Worm (Caenorhabditis elegans): ENCODE results near the gene hsp-43.

- TF ChIP-seq him-1 (tag; optimal IDR thresholded peaks at IDR 0.05), result no peak
- TF ChIP-seq dao-5 (tag; optimal IDR thresholded peaks at IDR 0.05), result no peak
Measured at ce11 chrX:6208463-6208862, 26.9 kb downstream of the hsp-43 start, which contains the start of gene C14F11.7.
